Fruit fly (Drosophila melanogaster) whole organism, prepupa: Measurements from ENCODE around the gene Ccn.
A peak's percentile ranks its signal among the peaks of the same experiment; 100 is the strongest.

Experiments
- Blimp-1 ChIP-seq: fragments of 200-800 bp; sonication (Bioruptor generic); optimal IDR thresholded peaks from 3 replicates; lab custom pipeline; 2017; ENCODE audit warnings: missing biosample characterization, missing genetic modification characterization, mild to moderate bottlenecking, moderate library complexity, missing genetic modification reagents
- CG11294 ChIP-seq: fragments of 200-800 bp; sonication (Bioruptor generic); IDR thresholded peaks from 2 replicates; pipeline ENCODE4 v1.3.6; 2022; ENCODE audit warnings: missing biosample characterization, missing genetic modification characterization
- CG11902 ChIP-seq: fragments of 200-800 bp; sonication (Bioruptor generic); optimal IDR thresholded peaks from 3 replicates; lab custom pipeline; 2016; ENCODE audit warnings: missing biosample characterization, missing genetic modification characterization
- CG15336 ChIP-seq: fragments of 200-800 bp; sonication (Bioruptor generic); IDR thresholded peaks from 2 replicates; pipeline ENCODE4 v1.3.6; 2022; ENCODE audit warnings: missing biosample characterization, missing genetic modification characterization
- CG3032 ChIP-seq: fragments of 200-800 bp; optimal IDR thresholded peaks from 2 replicates; lab custom pipeline; 2019; ENCODE audit warnings: missing biosample characterization, mild to moderate bottlenecking, missing genetic modification characterization, moderate library complexity
- CG32006 ChIP-seq: fragments of 200-800 bp; sonication (Bioruptor generic); optimal IDR thresholded peaks from 3 replicates; lab custom pipeline; 2017; ENCODE audit warnings: missing biosample characterization, mild to moderate bottlenecking, missing genetic modification characterization
- CG3919 ChIP-seq: fragments of 200-800 bp; sonication (Bioruptor generic); optimal IDR thresholded peaks from 3 replicates; lab custom pipeline; 2016; ENCODE audit warnings: missing biosample characterization, missing genetic modification characterization
- CG4318 ChIP-seq: fragments of 200-800 bp; sonication (Bioruptor generic); optimal IDR thresholded peaks from 3 replicates; lab custom pipeline; 2017; ENCODE audit warnings: missing biosample characterization, mild to moderate bottlenecking, missing genetic modification characterization
- CG6163 ChIP-seq: fragments of 200-800 bp; sonication (Bioruptor generic); IDR thresholded peaks from 3 replicates; pipeline ENCODE4 v1.3.6; 2022; ENCODE audit warnings: missing biosample characterization, missing genetic modification characterization
- CG6276 ChIP-seq: fragments of 200-800 bp; sonication (Bioruptor generic); optimal IDR thresholded peaks from 2 replicates; lab custom pipeline; 2017; ENCODE audit warnings: missing biosample characterization, mild to moderate bottlenecking, missing genetic modification characterization
- CG6792 ChIP-seq: fragments of 200-800 bp; sonication (Bioruptor generic); optimal IDR thresholded peaks from 3 replicates; lab custom pipeline; 2016; ENCODE audit warnings: missing biosample characterization, missing genetic modification characterization
- CG6808 ChIP-seq: fragments of 200-800 bp; sonication (Bioruptor generic); optimal IDR thresholded peaks from 3 replicates; lab custom pipeline; 2017; ENCODE audit warnings: missing biosample characterization, missing genetic modification characterization, mild to moderate bottlenecking, moderate library complexity, missing genetic modification reagents
- CG7368 ChIP-seq: fragments of 200-800 bp; sonication (Bioruptor generic); optimal IDR thresholded peaks from 3 replicates; lab custom pipeline; 2016; ENCODE audit warnings: missing biosample characterization, missing genetic modification characterization
- CG8119 ChIP-seq: fragments of 200-800 bp; sonication (Bioruptor generic); IDR thresholded peaks from 3 replicates; pipeline ENCODE4 v1.3.6; 2022; ENCODE audit warnings: missing biosample characterization, missing genetic modification characterization
- CG8632 ChIP-seq: fragments of 200-800 bp; sonication (Bioruptor generic); optimal IDR thresholded peaks from 3 replicates; lab custom pipeline; 2016; ENCODE audit warnings: missing biosample characterization, missing genetic modification characterization
- CG9139 ChIP-seq: fragments of 200-800 bp; sonication (Bioruptor generic); optimal IDR thresholded peaks from 3 replicates; lab custom pipeline; 2017; ENCODE audit warnings: missing biosample characterization, mild to moderate bottlenecking, missing genetic modification characterization
- Eip78C ChIP-seq: fragments of 200-800 bp; sonication (Bioruptor generic); peaks from one replicate; lab custom pipeline; 2016; ENCODE audit warnings: missing biosample characterization, missing genetic modification characterization
- Eip93F ChIP-seq: fragments of 200-800 bp; sonication (Bioruptor generic); optimal IDR thresholded peaks from 2 replicates; lab custom pipeline; 2016; ENCODE audit warnings: missing biosample characterization, mild to moderate bottlenecking, missing genetic modification characterization
- Ets96B ChIP-seq: fragments of 200-800 bp; optimal IDR thresholded peaks from 2 replicates; lab custom pipeline; 2019; ENCODE audit warnings: missing biosample characterization, mild to moderate bottlenecking, missing genetic modification characterization, moderate library complexity
- Hr39 ChIP-seq: fragments of 200-800 bp; sonication (Bioruptor generic); optimal IDR thresholded peaks from 2 replicates; lab custom pipeline; 2016; ENCODE audit warnings: missing biosample characterization, missing genetic modification characterization
- Hr4 ChIP-seq: fragments of 200-800 bp; sonication (Bioruptor generic); optimal IDR thresholded peaks from 3 replicates; lab custom pipeline; 2016; ENCODE audit warnings: missing biosample characterization, missing genetic modification characterization
- Met ChIP-seq: fragments of 200-800 bp; sonication (Bioruptor generic); optimal IDR thresholded peaks from 3 replicates; lab custom pipeline; 2016; ENCODE audit warnings: missing biosample characterization, missing genetic modification characterization
- Sox102F ChIP-seq: fragments of 200-800 bp; sonication (Bioruptor generic); optimal IDR thresholded peaks from 2 replicates; lab custom pipeline; 2016; ENCODE audit warnings: missing biosample characterization, mild to moderate bottlenecking, missing genetic modification characterization
- Sox14 ChIP-seq: fragments of 200-800 bp; sonication (Bioruptor generic); optimal IDR thresholded peaks from 3 replicates; lab custom pipeline; 2016; ENCODE audit warnings: missing biosample characterization, missing genetic modification characterization
- achi ChIP-seq: fragments of 200-800 bp; sonication (Bioruptor generic); optimal IDR thresholded peaks from 3 replicates; lab custom pipeline; 2016; ENCODE audit warnings: missing biosample characterization, missing genetic modification characterization
- acj6 ChIP-seq: fragments of 200-800 bp; sonication (Bioruptor generic); optimal IDR thresholded peaks from 3 replicates; lab custom pipeline; 2016; ENCODE audit warnings: missing biosample characterization, missing genetic modification characterization
- cyc ChIP-seq: fragments of 200-800 bp; sonication (Bioruptor generic); optimal IDR thresholded peaks from 3 replicates; lab custom pipeline; 2016; ENCODE audit warnings: missing biosample characterization, missing genetic modification characterization
- dac ChIP-seq: fragments of 200-800 bp; sonication (Bioruptor generic); optimal IDR thresholded peaks from 2 replicates; lab custom pipeline; 2017; ENCODE audit warnings: missing biosample characterization, mild to moderate bottlenecking, missing genetic modification characterization
- eg ChIP-seq: fragments of 200-800 bp; sonication (Bioruptor generic); IDR thresholded peaks from 3 replicates; pipeline ENCODE4 v1.3.6; 2022; ENCODE audit warnings: missing biosample characterization, missing genetic modification characterization
- fd59A ChIP-seq: fragments of 200-800 bp; sonication (Bioruptor generic); optimal IDR thresholded peaks from 2 replicates; lab custom pipeline; 2017; ENCODE audit warnings: missing biosample characterization, mild to moderate bottlenecking, missing genetic modification characterization, missing genetic modification reagents
- fd85E ChIP-seq: fragments of 200-800 bp; sonication (Bioruptor generic); optimal IDR thresholded peaks from 3 replicates; lab custom pipeline; 2016; ENCODE audit warnings: missing biosample characterization, missing genetic modification characterization
- fkh ChIP-seq: fragments of 200-800 bp; sonication (Bioruptor generic); optimal IDR thresholded peaks from 3 replicates; lab custom pipeline; 2017; ENCODE audit warnings: missing biosample characterization, mild to moderate bottlenecking, missing genetic modification characterization, moderate library complexity
- lz ChIP-seq: fragments of 200-800 bp; sonication (Bioruptor generic); optimal IDR thresholded peaks from 3 replicates; lab custom pipeline; 2016; ENCODE audit warnings: missing biosample characterization, missing genetic modification characterization
- net ChIP-seq: fragments of 200-800 bp; sonication (Bioruptor generic); optimal IDR thresholded peaks from 3 replicates; lab custom pipeline; 2016; ENCODE audit warnings: missing biosample characterization, missing genetic modification characterization
- pdm3 ChIP-seq: fragments of 200-800 bp; sonication (Bioruptor generic); optimal IDR thresholded peaks from 3 replicates; lab custom pipeline; 2016; ENCODE audit warnings: missing biosample characterization, missing genetic modification characterization
- salr ChIP-seq, 2 experiments: fragments of 200-800 bp; sonication (Bioruptor generic); optimal IDR thresholded peaks; 3 replicates each; lab custom pipeline; 2016 to 2018; ENCODE audit warnings: missing biosample characterization in 2 of 2, missing genetic modification characterization in 2 of 2, mild to moderate bottlenecking in 1 of 2
- spab ChIP-seq: fragments of 200-800 bp; sonication (Bioruptor generic); optimal IDR thresholded peaks from 2 replicates; lab custom pipeline; 2017; ENCODE audit warnings: missing biosample characterization, mild to moderate bottlenecking, missing genetic modification characterization, missing genetic modification reagents
- svp ChIP-seq: fragments of 200-800 bp; sonication (Bioruptor generic); peaks from one replicate; lab custom pipeline; 2016; ENCODE audit warnings: missing biosample characterization, missing genetic modification characterization
- topi ChIP-seq: fragments of 200-800 bp; sonication (Bioruptor generic); optimal IDR thresholded peaks from 3 replicates; lab custom pipeline; 2016; ENCODE audit warnings: missing biosample characterization, missing genetic modification characterization
- vri ChIP-seq: fragments of 200-800 bp; sonication (Bioruptor generic); optimal IDR thresholded peaks from 3 replicates; lab custom pipeline; 2016; ENCODE audit warnings: missing biosample characterization, mild to moderate bottlenecking, missing genetic modification characterization

Ccn gene

DNA sequence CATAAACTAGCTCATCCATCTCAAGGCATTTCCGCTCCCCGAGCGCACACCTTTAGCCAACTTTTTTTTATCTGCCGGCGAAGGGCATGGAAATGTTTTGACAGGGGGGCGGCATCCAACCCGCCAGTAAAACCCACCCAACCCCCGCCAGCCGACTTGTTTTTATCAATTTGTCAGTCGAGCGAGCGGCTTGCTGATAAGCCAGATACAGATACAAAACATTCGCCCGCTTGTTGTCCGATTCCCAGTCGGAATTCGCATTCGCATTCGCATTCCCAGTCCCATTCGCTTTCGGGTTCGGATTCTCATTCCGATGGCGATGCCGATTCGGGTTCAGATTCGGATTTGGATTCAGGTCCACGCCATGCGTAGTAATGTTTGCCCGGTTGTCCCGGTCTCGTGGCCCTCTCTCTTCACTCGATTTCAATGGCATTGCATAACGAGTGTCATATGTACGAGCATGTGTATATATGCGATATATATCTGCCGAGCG, 24.7 kb upstream of the Ccn start (continued):
- TF ChIP-seq CG6276 (no peak), CG8119 (GFP tag; lab: Robert Waterston, UW) (no peak), eg (GFP tag; lab: Robert Waterston, UW) (no peak), CG3032 (tag; lab: Kevin White, UChicago) (no peak), CG11902 (GFP tag; lab: Kevin White, UChicago) (no peak), CG3919 (no peak), CG6792 (no peak), Met (GFP tag; lab: Kevin White, UChicago) (no peak), CG15336 (GFP tag; lab: Robert Waterston, UW) (no peak), cyc (GFP tag; lab: Kevin White, UChicago) (no peak), CG7368 (GFP tag; lab: Kevin White, UChicago) (no peak), svp (GFP tag; lab: Kevin White, UChicago) (peak; percentile 93), CG8632 (GFP tag; lab: Kevin White, UChicago) (no peak), vri (GFP tag; lab: Kevin White, UChicago) (peak; percentile 99), fd59A (GFP tag; lab: Kevin White, UChicago) (no peak), salr (GFP tag; optimal IDR thresholded peaks at IDR 0.05; lab: Kevin White, UChicago) (no peak), Sox14 (GFP tag; lab: Kevin White, UChicago) (peak; percentile 18), topi (GFP tag; lab: Kevin White, UChicago) (peak; percentile 14), spab (GFP tag; lab: Kevin White, UChicago) (no peak), fd85E (GFP tag; lab: Kevin White, UChicago) (no peak), lz (no peak), CG4318 (GFP tag; lab: Kevin White, UChicago) (no peak), acj6 (GFP tag; lab: Kevin White, UChicago) (no peak), Eip93F (GFP tag; lab: Kevin White, UChicago) (peak; percentile 62), pdm3 (GFP tag; lab: Kevin White, UChicago) (no peak), Sox102F (GFP tag; lab: Kevin White, UChicago) (peak; percentile 28), Hr39 (no peak), CG9139 (no peak), Ets96B (no peak), CG6808 (GFP tag; lab: Kevin White, UChicago) (no peak), CG11294 (GFP tag; lab: Robert Waterston, UW) (no peak), dac (GFP tag; lab: Kevin White, UChicago) (no peak), CG32006 (no peak)
- TF ChIP-seq, all 60 proteins: peak for 15

DNA sequence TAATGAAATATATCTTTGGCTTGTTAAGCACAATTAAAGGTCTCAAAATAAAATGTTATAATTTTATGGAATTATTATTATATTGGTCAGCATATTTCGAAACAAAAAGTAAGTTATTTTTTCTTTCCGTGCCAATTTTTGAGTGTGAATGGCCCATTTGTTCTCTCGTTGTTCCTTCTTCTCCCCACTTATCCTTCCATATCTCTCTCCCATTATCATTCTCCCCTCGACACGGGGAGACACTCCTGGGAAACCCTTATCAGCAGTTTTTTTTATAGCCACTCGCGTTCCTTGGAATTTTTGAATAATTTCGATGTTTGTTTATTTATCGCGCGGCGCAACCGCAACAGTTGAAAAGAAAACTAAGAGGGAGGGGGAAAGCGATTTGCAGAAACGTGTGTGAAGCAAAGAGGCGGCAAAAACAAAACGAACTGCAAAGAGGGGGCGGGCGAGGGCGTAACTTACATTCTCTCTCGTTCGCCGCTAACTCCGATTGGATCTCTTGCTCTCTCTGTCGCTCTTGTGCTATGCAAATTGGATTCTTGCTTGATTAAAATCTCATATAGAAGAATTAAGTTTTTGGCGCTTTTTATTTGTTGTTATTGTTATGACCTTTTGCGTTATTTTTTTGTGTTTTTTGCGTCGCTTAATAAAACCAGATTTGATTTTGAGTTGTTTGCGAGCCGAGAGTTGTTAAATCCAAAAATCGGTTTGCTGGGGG, 22.0 kb upstream of the Ccn start:
- TF ChIP-seq CG3032 (tag; lab: Kevin White, UChicago) (no peak), fkh (GFP tag; lab: Kevin White, UChicago) (peak; percentile 16), salr (GFP tag; optimal IDR thresholded peaks at IDR 0.05; lab: Kevin White, UChicago) (no peak), Eip78C (GFP tag; lab: Kevin White, UChicago) (peak; percentile 77), achi (GFP tag; lab: Kevin White, UChicago) (no peak), vri (GFP tag; lab: Kevin White, UChicago) (peak; percentile 7), acj6 (GFP tag; lab: Kevin White, UChicago) (no peak), svp (GFP tag; lab: Kevin White, UChicago) (peak; percentile 66), Blimp-1 (no peak), topi (GFP tag; lab: Kevin White, UChicago) (peak; percentile 8), pdm3 (GFP tag; lab: Kevin White, UChicago) (no peak), Ets96B (no peak), Hr4 (GFP tag; lab: Kevin White, UChicago) (no peak), net (no peak), CG6163 (GFP tag; lab: Robert Waterston, UW) (no peak), Sox102F (GFP tag; lab: Kevin White, UChicago) (peak; percentile 11), CG8119 (GFP tag; lab: Robert Waterston, UW) (no peak)
